Worm (Caenorhabditis elegans): ENCODE measurements around the gene rpl-6.
A peak's percentile ranks its signal among the peaks of the same experiment; 100 is the strongest.

DNA sequence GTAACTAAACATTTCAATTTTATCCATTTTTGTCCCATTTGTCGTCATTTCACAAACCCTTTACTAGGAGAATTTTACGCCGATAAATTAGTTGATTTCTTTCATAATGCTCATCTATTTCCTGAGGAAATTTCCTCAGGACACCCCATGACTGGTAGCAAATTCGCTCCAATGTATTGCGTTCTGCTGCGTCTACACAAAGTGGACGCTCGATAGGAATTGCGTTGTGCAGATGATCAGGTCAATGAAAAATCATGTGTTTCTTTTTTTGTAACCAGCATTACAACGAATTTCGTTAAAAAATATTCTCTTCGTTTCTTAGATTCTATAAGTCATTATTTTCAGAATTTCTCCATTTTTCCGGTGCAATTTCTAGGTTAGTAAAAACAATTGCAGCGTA, 26.4 kb upstream of the rpl-6 start, which contains the start of gene epg-4:
- TF ChIP-seq unc-62 (GFP tag; optimal IDR thresholded peaks at IDR 0.05): no peak
- TF ChIP-seq efl-1 (optimal IDR thresholded peaks at IDR 0.05): peak; percentile 19 to 57
- TF ChIP-seq efl-1 (GFP tag; optimal IDR thresholded peaks at IDR 0.05 in 1 of 2): peak; percentile 45 to 93
- TF ChIP-seq nhr-28 (tag; optimal IDR thresholded peaks at IDR 0.05): no peak
- TF ChIP-seq vab-15 (tag; optimal IDR thresholded peaks at IDR 0.05): no peak
- no peak for TF ChIP-seq zag-1 (tag; optimal IDR thresholded peaks at IDR 0.05)
- TF ChIP-seq ces-1 (GFP tag; optimal IDR thresholded peaks at IDR 0.05): no peak
- TF ChIP-seq ztf-4 (tag; optimal IDR thresholded peaks at IDR 0.05): no peak
- no peak for TF ChIP-seq Y116A8C.19 (tag; optimal IDR thresholded peaks at IDR 0.05; ENCODE audit: borderline replicate concordance)
- TF ChIP-seq unc-86 (tag; optimal IDR thresholded peaks at IDR 0.05): no peak
- no peak for TF ChIP-seq hlh-17 (GFP tag; optimal IDR thresholded peaks at IDR 0.05; ENCODE audit: borderline replicate concordance)
- TF ChIP-seq fkh-10 (GFP tag; optimal IDR thresholded peaks at IDR 0.05): no peak
- TF ChIP-seq lin-13 (GFP tag; optimal IDR thresholded peaks at IDR 0.05): no peak
- TF ChIP-seq aly-2 (tag; optimal IDR thresholded peaks at IDR 0.05): no peak
- TF ChIP-seq ztf-11 (tag; optimal IDR thresholded peaks at IDR 0.05): no peak

Data from whole organism, L1 larva.